Worm (Caenorhabditis elegans): ENCODE measurements around the gene ZK1320.3.

- TF ChIP-seq unc-62 (GFP tag; optimal IDR thresholded peaks at IDR 0.05) (no peak), bed-3 (GFP tag; optimal IDR thresholded peaks at IDR 0.05) (no peak), pha-4 (tag; optimal IDR thresholded peaks at IDR 0.05) (no peak), ces-1 (GFP tag; optimal IDR thresholded peaks at IDR 0.05) (no peak), nhr-12 (tag; optimal IDR thresholded peaks at IDR 0.05) (no peak), flh-1 (GFP tag; optimal IDR thresholded peaks at IDR 0.05) (no peak), ceh-39 (tag; optimal IDR thresholded peaks at IDR 0.05) (no peak), nhr-76 (tag; optimal IDR thresholded peaks at IDR 0.05) (no peak), nhr-28 (tag; optimal IDR thresholded peaks at IDR 0.05) (no peak)
These were observed 23.9 kb downstream of the ZK1320.3 start, which contains the start of gene ZK1307.7 for ce11 chrII:9636300-9636699.
